Fruit fly (Drosophila melanogaster) whole organism, embryonic: ENCODE results near the gene Ucp4A.

Experiments
- Ada2b ChIP-seq: fragments of 200-800 bp; sonication (Bioruptor generic); IDR thresholded peaks from 2 replicates; pipeline ENCODE4 v1.3.6; 2022; ENCODE audit warnings: missing biosample characterization, missing genetic modification characterization
- Adf1 ChIP-seq: fragments of 200-800 bp; sonication (Bioruptor generic); IDR thresholded peaks from 2 replicates; pipeline ENCODE4 v1.3.6; 2022; ENCODE audit warnings: missing biosample characterization, missing genetic modification characterization
- BEAF-32 ChIP-seq: fragments of 200-800 bp; sonication (Bioruptor generic); optimal IDR thresholded peaks from 3 replicates; lab custom pipeline; 2017; ENCODE audit warnings: missing biosample characterization, missing genetic modification characterization, mild to moderate bottlenecking, moderate library complexity, missing genetic modification reagents
- Blimp-1 ChIP-seq: fragments of 200-800 bp; sonication (Bioruptor generic); optimal IDR thresholded peaks from 3 replicates; lab custom pipeline; 2018; ENCODE audit warnings: missing biosample characterization, missing genetic modification characterization, mild to moderate bottlenecking, moderate library complexity, missing genetic modification reagents
- CG10147 ChIP-seq: fragments of 200-800 bp; sonication (Bioruptor generic); optimal IDR thresholded peaks from 2 replicates; lab custom pipeline; 2019; ENCODE audit warnings: missing biosample characterization, mild to moderate bottlenecking, missing genetic modification characterization, moderate library complexity
- CG11560 ChIP-seq: fragments of 200-800 bp; sonication (Bioruptor generic); IDR thresholded peaks from 3 replicates; pipeline ENCODE4 v1.3.6; 2022; ENCODE audit warnings: missing biosample characterization, missing genetic modification characterization
- CG13296 ChIP-seq: fragments of 200-800 bp; sonication (Bioruptor generic); optimal IDR thresholded peaks from 3 replicates; lab custom pipeline; 2018; ENCODE audit warnings: missing biosample characterization, mild to moderate bottlenecking, missing genetic modification characterization
- CG15269 ChIP-seq: fragments of 200-800 bp; sonication (Bioruptor generic); optimal IDR thresholded peaks from 2 replicates; lab custom pipeline; 2018; ENCODE audit warnings: missing biosample characterization, mild to moderate bottlenecking, missing genetic modification characterization, moderate library complexity
- CG16815 ChIP-seq: fragments of 200-800 bp; sonication (Bioruptor generic); optimal IDR thresholded peaks from 3 replicates; lab custom pipeline; 2017; ENCODE audit warnings: missing biosample characterization, mild to moderate bottlenecking, missing genetic modification characterization
- CG17359 ChIP-seq: fragments of 200-800 bp; sonication (Bioruptor generic); optimal IDR thresholded peaks from 3 replicates; lab custom pipeline; 2018; ENCODE audit warnings: missing biosample characterization, mild to moderate bottlenecking, missing genetic modification characterization, moderate library complexity
- CG17612 ChIP-seq: fragments of 200-800 bp; sonication (Bioruptor generic); IDR thresholded peaks from 2 replicates; pipeline ENCODE4 v1.3.6; 2022; ENCODE audit warnings: missing biosample characterization, missing genetic modification characterization
- CG30403 ChIP-seq: fragments of 200-800 bp; sonication (Bioruptor generic); optimal IDR thresholded peaks from 3 replicates; lab custom pipeline; 2016; ENCODE audit warnings: missing biosample characterization, missing genetic modification characterization
- CG4707 ChIP-seq: fragments of 200-800 bp; sonication (Bioruptor generic); optimal IDR thresholded peaks from 2 replicates; lab custom pipeline; 2018; ENCODE audit warnings: missing biosample characterization, mild to moderate bottlenecking, missing genetic modification characterization, moderate library complexity
- CG6254 ChIP-seq: fragments of 200-800 bp; sonication (Bioruptor generic); optimal IDR thresholded peaks from 3 replicates; lab custom pipeline; 2017; ENCODE audit warnings: mild to moderate bottlenecking, missing biosample characterization, missing genetic modification reagents, missing genetic modification characterization
- CG6765 ChIP-seq: fragments of 200-800 bp; sonication (Bioruptor generic); optimal IDR thresholded peaks from 3 replicates; lab custom pipeline; 2017; ENCODE audit warnings: missing biosample characterization, mild to moderate bottlenecking, missing genetic modification characterization
- CG6813 ChIP-seq: fragments of 200-800 bp; sonication (Bioruptor generic); optimal IDR thresholded peaks from 2 replicates; lab custom pipeline; 2017; ENCODE audit warnings: missing biosample characterization, missing genetic modification characterization, mild to moderate bottlenecking, moderate library complexity, missing genetic modification reagents
- CG8924 ChIP-seq: fragments of 200-800 bp; optimal IDR thresholded peaks from 3 replicates; lab custom pipeline; 2019; ENCODE audit warnings: missing biosample characterization, mild to moderate bottlenecking, missing genetic modification characterization, moderate library complexity
- Chrac-16 ChIP-seq: fragments of 200-800 bp; sonication (Bioruptor generic); optimal IDR thresholded peaks from 3 replicates; lab custom pipeline; 2016; ENCODE audit warnings: missing biosample characterization, missing genetic modification characterization
- HLH3B ChIP-seq: fragments of 200-800 bp; sonication (Bioruptor generic); IDR thresholded peaks from 2 replicates; pipeline ENCODE4 v1.3.6; 2022; ENCODE audit warnings: missing biosample characterization, missing genetic modification characterization
- Meics ChIP-seq: fragments of 200-800 bp; sonication (Bioruptor generic); optimal IDR thresholded peaks from 2 replicates; lab custom pipeline; 2017; ENCODE audit warnings: missing biosample characterization, mild to moderate bottlenecking, missing genetic modification characterization
- amos ChIP-seq: fragments of 200-800 bp; sonication (Bioruptor generic); IDR thresholded peaks from 2 replicates; pipeline ENCODE4 v1.3.6; 2022; ENCODE audit warnings: missing biosample characterization, missing genetic modification characterization; ENCODE audit not compliant: partially characterized antibody
- bsh ChIP-seq, 2 experiments: fragments of 200-800 bp; sonication (Bioruptor generic); optimal IDR thresholded peaks; 2 replicates each; lab custom pipeline; 2017 to 2018; ENCODE audit warnings: mild to moderate bottlenecking in 2 of 2, missing biosample characterization in 2 of 2, missing genetic modification characterization in 2 of 2, moderate library complexity in 1 of 2
- cato ChIP-seq: fragments of 200-800 bp; sonication (Bioruptor generic); optimal IDR thresholded peaks from 2 replicates; lab custom pipeline; 2016; ENCODE audit warnings: missing biosample characterization, missing genetic modification characterization, borderline replicate concordance
- crol ChIP-seq: fragments of 200-800 bp; sonication (Bioruptor generic); IDR thresholded peaks from 2 replicates; pipeline ENCODE4 v1.3.6; 2022; ENCODE audit warnings: missing biosample characterization, missing genetic modification characterization
- crp ChIP-seq, 2 experiments: fragments of 200-800 bp; sonication (Bioruptor generic); optimal IDR thresholded peaks; 2 replicates in 1 of 2; 3 replicates in 1 of 2; lab custom pipeline; 2017; ENCODE audit warnings: missing biosample characterization in 2 of 2, missing genetic modification characterization in 2 of 2, mild to moderate bottlenecking in 1 of 2, moderate library complexity in 1 of 2
- ems ChIP-seq: fragments of 200-800 bp; sonication (Bioruptor generic); optimal IDR thresholded peaks from 3 replicates; lab custom pipeline; 2016; ENCODE audit warnings: missing biosample characterization, missing genetic modification characterization
- ewg ChIP-seq: fragments of 200-800 bp; sonication (Bioruptor generic); optimal IDR thresholded peaks from 3 replicates; lab custom pipeline; 2017; ENCODE audit warnings: mild to moderate bottlenecking, missing biosample characterization, missing genetic modification reagents, missing genetic modification characterization
- gem ChIP-seq: fragments of 200-800 bp; sonication (Bioruptor generic); optimal IDR thresholded peaks from 2 replicates; lab custom pipeline; 2019; ENCODE audit warnings: missing biosample characterization, mild to moderate bottlenecking, missing genetic modification characterization, moderate library complexity
- hkb ChIP-seq, 2 experiments: fragments of 200-800 bp in 1 of 2; fragments of >200 bp in 1 of 2; sonication (Bioruptor generic) in 1 of 2; IDR thresholded peaks in 1 of 2; optimal IDR thresholded peaks in 1 of 2; 2 replicates each; pipeline versions ENCODE4 v1.3.6 to Lab custom; 2017 to 2022; ENCODE audit warnings: missing biosample characterization in 1 of 2, missing genetic modification characterization in 1 of 2
- ind ChIP-seq: fragments of 200-800 bp; sonication (Bioruptor generic); optimal IDR thresholded peaks from 3 replicates; lab custom pipeline; 2016; ENCODE audit warnings: missing biosample characterization, missing genetic modification characterization
- lab ChIP-seq: fragments of 200-800 bp; sonication (Bioruptor generic); optimal IDR thresholded peaks from 3 replicates; lab custom pipeline; 2017; ENCODE audit warnings: missing biosample characterization, missing genetic modification characterization, mild to moderate bottlenecking, moderate library complexity, missing genetic modification reagents
- nom ChIP-seq: fragments of 200-800 bp; sonication (Bioruptor generic); optimal IDR thresholded peaks from 2 replicates; lab custom pipeline; 2017; ENCODE audit warnings: missing biosample characterization, missing genetic modification characterization, mild to moderate bottlenecking, moderate library complexity, missing genetic modification reagents
- otp ChIP-seq: fragments of 200-800 bp; sonication (Bioruptor generic); IDR thresholded peaks from 3 replicates; pipeline ENCODE4, ENCODE4 v1.3.6; 2022; ENCODE audit warnings: missing biosample characterization, missing genetic modification characterization
- ranshi ChIP-seq: fragments of 200-800 bp; sonication (Bioruptor generic); IDR thresholded peaks from 2 replicates; pipeline ENCODE4 v1.3.6; 2022; ENCODE audit warnings: missing biosample characterization, missing genetic modification characterization
- sd ChIP-seq: fragments of 200-800 bp; sonication (Bioruptor generic); optimal IDR thresholded peaks from 3 replicates; lab custom pipeline; 2018; ENCODE audit warnings: missing biosample characterization, mild to moderate bottlenecking, missing genetic modification characterization, moderate library complexity
- sens ChIP-seq: fragments of 200-800 bp; sonication (Bioruptor generic); peaks from one replicate; lab custom pipeline; 2016; ENCODE audit warnings: missing biosample characterization, missing genetic modification characterization
- tio ChIP-seq: fragments of 200-800 bp; sonication (Bioruptor generic); optimal IDR thresholded peaks from 2 replicates; lab custom pipeline; 2017; ENCODE audit warnings: missing biosample characterization, missing genetic modification characterization, inconsistent platforms
- usp ChIP-seq: fragments of >200 bp; optimal IDR thresholded peaks from 2 replicates; lab custom pipeline; 2017; ENCODE audit warnings: missing biosample characterization, missing genetic modification characterization
- wdn ChIP-seq: fragments of 200-800 bp; sonication (Bioruptor generic); IDR thresholded peaks from 2 replicates; pipeline ENCODE4 v1.3.6; 2022; ENCODE audit warnings: missing biosample characterization, missing genetic modification characterization
- wek ChIP-seq: fragments of 200-800 bp; sonication (Bioruptor generic); optimal IDR thresholded peaks from 3 replicates; lab custom pipeline; 2018; ENCODE audit warnings: missing biosample characterization, mild to moderate bottlenecking, missing genetic modification characterization, moderate library complexity

Ucp4A gene

DNA sequence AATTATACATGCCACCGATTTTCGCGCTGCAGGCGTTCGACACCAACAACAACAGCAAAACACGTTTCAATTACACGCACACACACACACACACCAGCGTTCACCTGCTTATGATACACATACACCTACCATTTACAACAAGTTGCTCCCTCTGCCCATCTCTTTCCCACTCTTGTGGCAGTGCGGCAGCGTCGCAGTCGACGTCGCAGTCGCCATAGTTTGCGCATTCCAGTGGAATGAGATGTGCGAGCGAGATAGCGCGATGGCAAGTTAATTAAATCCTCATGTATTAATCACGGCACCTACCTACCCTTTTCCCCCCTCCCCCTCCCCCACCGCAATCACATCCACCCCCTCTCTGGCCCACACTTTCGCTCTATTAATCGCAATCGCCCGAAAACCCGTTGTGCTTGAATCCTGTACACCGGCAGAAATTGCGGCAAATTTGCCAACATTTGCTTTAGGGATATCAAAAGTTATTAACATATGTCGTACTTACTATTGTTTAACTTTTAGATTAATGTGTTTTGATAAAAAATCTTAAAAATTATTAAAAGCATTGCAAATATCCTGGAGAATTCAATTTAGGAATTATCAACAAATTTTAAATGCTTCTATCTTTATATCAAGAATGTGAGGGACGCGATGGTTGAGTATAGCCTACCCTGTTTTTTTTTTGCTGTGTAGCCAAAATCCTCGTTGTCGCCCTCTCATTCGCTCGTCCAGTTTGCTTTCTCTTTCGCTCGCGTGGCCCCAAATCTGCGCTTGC lies 42.2 kb upstream of the Ucp4A start (continued):
- TF ChIP-seq wek (GFP tag; lab: Kevin White, UChicago) (no peak), CG17359 (peak; percentile 35), crp (GFP tag; optimal IDR thresholded peaks at IDR 0.05; lab: Kevin White, UChicago) (no peak), gem (peak; percentile 72), CG13296 (peak; percentile 14), Meics (peak; percentile 70), BEAF-32 (GFP tag; lab: Kevin White, UChicago) (no peak), bsh (GFP tag; optimal IDR thresholded peaks at IDR 0.05; lab: Kevin White, UChicago) (peak; percentile 4 to 35), hkb (optimal IDR thresholded peaks at IDR 0.05; lab: Kevin White, UChicago) (no peak), hkb (GFP tag; IDR thresholded peaks at IDR 0.05; lab: Robert Waterston, UW) (peak; percentile 18; the same call in 1 of the 2 replicates), Ada2b (peak; percentile 21; the same call in 1 of the 2 replicates), CG6254 (GFP tag; lab: Kevin White, UChicago) (peak; percentile 15), sens (GFP tag; lab: Kevin White, UChicago) (peak; percentile 86), ind (GFP tag; lab: Kevin White, UChicago) (peak; percentile 28), ewg (GFP tag; lab: Kevin White, UChicago) (peak; percentile 64), nom (GFP tag; lab: Kevin White, UChicago) (peak; percentile 38), CG6765 (no peak), wdn (GFP tag; lab: Robert Waterston, UW) (no peak), CG30403 (GFP tag; lab: Kevin White, UChicago) (peak; percentile 66), CG6813 (GFP tag; lab: Kevin White, UChicago) (peak; percentile 2), lab (GFP tag; lab: Kevin White, UChicago) (peak; percentile 61), otp (GFP tag; lab: Robert Waterston, UW) (no peak), CG10147 (GFP tag; lab: Kevin White, UChicago) (peak; percentile 14), CG15269 (peak; percentile 31), Adf1 (GFP tag; lab: Robert Waterston, UW) (peak; percentile 92), ems (GFP tag; lab: Kevin White, UChicago) (no peak), CG16815 (peak; percentile 28)

DNA sequence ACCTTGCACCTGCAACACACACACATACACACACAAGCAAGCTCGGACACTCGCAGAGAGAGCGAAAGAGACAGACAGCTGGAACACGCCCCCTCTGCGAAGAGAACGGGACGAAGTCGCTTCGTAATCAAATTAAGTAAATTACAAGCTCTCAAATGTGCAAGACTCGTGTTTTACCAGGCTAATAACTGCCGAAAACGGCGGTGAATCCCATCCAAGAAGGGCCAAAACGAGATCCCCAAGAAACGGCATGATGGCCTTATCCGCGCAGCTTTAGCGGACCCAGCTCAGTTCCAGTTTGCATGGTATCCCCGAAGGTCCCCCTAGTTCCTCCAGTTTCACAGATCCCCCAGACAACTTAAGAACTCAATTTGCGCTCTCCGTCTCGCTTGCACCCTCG lies 40.7 kb upstream of the Ucp4A start:
- no peak for TF ChIP-seq CG11560 (tag; lab: Robert Waterston, UW)
- no peak for TF ChIP-seq amos (GFP tag; lab: Robert Waterston, UW)
- TF ChIP-seq cato (GFP tag; lab: Kevin White, UChicago), result no peak
- TF ChIP-seq Chrac-16, result no peak
- TF ChIP-seq Blimp-1 (GFP tag; lab: Kevin White, UChicago), result no peak
- TF ChIP-seq sd (tag; lab: Kevin White, UChicago), result no peak
- no peak for TF ChIP-seq ranshi
- no peak for TF ChIP-seq usp (GFP tag; lab: Kevin White, UChicago)
- TF ChIP-seq CG8924 (tag; lab: Kevin White, UChicago), result no peak
- no peak for TF ChIP-seq CG30403 (GFP tag; lab: Kevin White, UChicago)
- no peak for TF ChIP-seq CG4707
- no peak for TF ChIP-seq HLH3B (GFP tag; lab: Robert Waterston, UW)
- no peak for TF ChIP-seq CG17612 (GFP tag; lab: Robert Waterston, UW)
- no peak for TF ChIP-seq crol (GFP tag; lab: Robert Waterston, UW)
- no peak for TF ChIP-seq tio (GFP tag; lab: Kevin White, UChicago)
